Worm (Caenorhabditis elegans) whole organism, L3 larva: ENCODE results near the gene ttr-48.

ENCODE experiments used
- R02D3.7 ChIP-seq: fragments of 150-350 bp; optimal IDR thresholded peaks from 2 replicates; lab custom pipeline; 2014; ENCODE audit warnings: missing biosample characterization, missing genetic modification characterization
- ZK546.5 ChIP-seq: sonication (generic microtip); optimal IDR thresholded peaks from 2 replicates; lab custom pipeline; 2017; ENCODE audit warnings: missing biosample characterization, missing genetic modification characterization
- aly-2 ChIP-seq: fragments of 150-350 bp; optimal IDR thresholded peaks from 2 replicates; lab custom pipeline; 2014; ENCODE audit warnings: missing biosample characterization, missing genetic modification characterization
- ama-1 ChIP-seq: fragments of 150-350 bp; optimal IDR thresholded peaks from 2 replicates; lab custom pipeline; 2018
- ceh-16 ChIP-seq: sonication (generic microtip); optimal IDR thresholded peaks from 2 replicates; lab custom pipeline; 2017; ENCODE audit warnings: missing biosample characterization, missing genetic modification characterization
- ceh-28 ChIP-seq: fragments of 150-350 bp; optimal IDR thresholded peaks from 2 replicates; lab custom pipeline; 2014; ENCODE audit warnings: missing biosample characterization, missing genetic modification reagents, missing genetic modification characterization
- ceh-82 ChIP-seq: fragments of 150-350 bp; optimal IDR thresholded peaks from 2 replicates; lab custom pipeline; 2014; ENCODE audit warnings: missing biosample characterization, missing genetic modification characterization
- ceh-9 ChIP-seq: sonication (generic microtip); optimal IDR thresholded peaks from 2 replicates; lab custom pipeline; 2018; ENCODE audit warnings: missing biosample characterization, missing genetic modification characterization
- egl-27 ChIP-seq: sonication (generic microtip); optimal IDR thresholded peaks from 4 replicates; lab custom pipeline; 2017; ENCODE audit warnings: missing biosample characterization, missing genetic modification reagents, missing genetic modification characterization
- elt-2 ChIP-seq: sonication (generic microtip); optimal IDR thresholded peaks from 2 replicates; lab custom pipeline; 2016; ENCODE audit warnings: missing genetic modification reagents, mild to moderate bottlenecking, missing genetic modification characterization, missing compliant biosample characterization
- elt-3 ChIP-seq, 3 experiments: fragments of 150-350 bp in 1 of 3; sonication (generic microtip) in 2 of 3; optimal IDR thresholded peaks; 2 replicates in 2 of 3; 4 replicates in 1 of 3; lab custom pipeline; 2014 to 2017; ENCODE audit warnings: missing biosample characterization in 3 of 3, missing genetic modification characterization in 3 of 3
- eor-1 ChIP-seq, 2 experiments: fragments of 150-350 bp; optimal IDR thresholded peaks; 2 replicates each; lab custom pipeline; 2014 to 2018; ENCODE audit warnings: missing biosample characterization in 2 of 2, missing genetic modification characterization in 2 of 2
- fkh-10 ChIP-seq: sonication (generic microtip); optimal IDR thresholded peaks from 2 replicates; lab custom pipeline; 2017; ENCODE audit warnings: missing biosample characterization, missing genetic modification reagents, missing genetic modification characterization
- fkh-2 ChIP-seq: fragments of 150-350 bp; optimal IDR thresholded peaks from 2 replicates; lab custom pipeline; 2014; ENCODE audit warnings: missing biosample characterization, missing genetic modification reagents, missing genetic modification characterization
- fos-1 ChIP-seq: fragments of 150-350 bp; optimal IDR thresholded peaks from 2 replicates; lab custom pipeline; 2014; ENCODE audit warnings: missing biosample characterization, missing genetic modification characterization
- hmg-11 ChIP-seq: sonication (generic microtip); optimal IDR thresholded peaks from 2 replicates; lab custom pipeline; 2016; ENCODE audit warnings: missing genetic modification characterization, missing compliant biosample characterization
- jun-1 ChIP-seq: fragments of 150-350 bp; optimal IDR thresholded peaks from 2 replicates; lab custom pipeline; 2014; ENCODE audit warnings: missing biosample characterization, missing genetic modification reagents, missing genetic modification characterization
- lin-15B ChIP-seq: fragments of 150-350 bp; optimal IDR thresholded peaks from 2 replicates; lab custom pipeline; 2014; ENCODE audit warnings: missing biosample characterization, missing genetic modification characterization
- lin-39 ChIP-seq: fragments of 150-350 bp; optimal IDR thresholded peaks from 2 replicates; lab custom pipeline; 2018; ENCODE audit warnings: missing biosample characterization, missing genetic modification reagents, missing genetic modification characterization
- lsy-12 ChIP-seq: sonication (generic microtip); optimal IDR thresholded peaks from 2 replicates; lab custom pipeline; 2016; ENCODE audit warnings: mild to moderate bottlenecking, missing genetic modification characterization, missing compliant biosample characterization
- mml-1 ChIP-seq: fragments of 150-350 bp; sonication (generic microtip); optimal IDR thresholded peaks from 3 replicates; lab custom pipeline; 2014; ENCODE audit warnings: missing biosample characterization, missing genetic modification characterization
- nfya-1 ChIP-seq: sonication (generic microtip); optimal IDR thresholded peaks from 2 replicates; lab custom pipeline; 2017; ENCODE audit warnings: missing genetic modification characterization, mild to moderate bottlenecking, missing compliant biosample characterization, antibody characterized with exemption, moderate library complexity; ENCODE audit not compliant: insufficient read depth
- nhr-11 ChIP-seq: fragments of 150-350 bp; optimal IDR thresholded peaks from 2 replicates; lab custom pipeline; 2014; ENCODE audit warnings: missing biosample characterization, missing genetic modification characterization
- nhr-12 ChIP-seq: fragments of 150-350 bp; optimal IDR thresholded peaks from 2 replicates; lab custom pipeline; 2014; ENCODE audit warnings: missing biosample characterization, missing genetic modification characterization
- nhr-237 ChIP-seq: fragments of 150-350 bp; optimal IDR thresholded peaks from 2 replicates; lab custom pipeline; 2014; ENCODE audit warnings: missing biosample characterization, missing genetic modification characterization
- nhr-25 ChIP-seq: sonication (generic microtip); optimal IDR thresholded peaks from 2 replicates; lab custom pipeline; 2017; ENCODE audit warnings: missing biosample characterization, missing genetic modification characterization
- nhr-43 ChIP-seq: sonication (generic microtip); optimal IDR thresholded peaks from 2 replicates; lab custom pipeline; 2016; ENCODE audit warnings: mild to moderate bottlenecking, missing genetic modification characterization, missing compliant biosample characterization; ENCODE audit not compliant: poor library complexity, severe bottlenecking
- nhr-67 ChIP-seq: fragments of 150-350 bp; optimal IDR thresholded peaks from 2 replicates; lab custom pipeline; 2014; ENCODE audit warnings: missing biosample characterization, missing genetic modification characterization
- nhr-77 ChIP-seq: fragments of 150-350 bp; optimal IDR thresholded peaks from 2 replicates; lab custom pipeline; 2014; ENCODE audit warnings: missing biosample characterization, missing genetic modification characterization
- pha-4 ChIP-seq: fragments of 150-350 bp; optimal IDR thresholded peaks from 2 replicates; lab custom pipeline; 2014; ENCODE audit warnings: missing biosample characterization, missing genetic modification reagents, missing genetic modification characterization
- pqm-1 ChIP-seq: fragments of 150-350 bp; optimal IDR thresholded peaks from 2 replicates; lab custom pipeline; 2017; ENCODE audit warnings: missing biosample characterization, missing genetic modification characterization, inconsistent platforms
- sea-2 ChIP-seq: fragments of 150-350 bp; sonication (generic microtip); optimal IDR thresholded peaks from 4 replicates; lab custom pipeline; 2014; ENCODE audit warnings: missing biosample characterization, missing genetic modification reagents, missing genetic modification characterization
- skn-1 ChIP-seq: fragments of 150-350 bp; optimal IDR thresholded peaks from 2 replicates; lab custom pipeline; 2014; ENCODE audit warnings: missing biosample characterization, missing genetic modification characterization
- snpc-4 ChIP-seq: fragments of 150-350 bp; optimal IDR thresholded peaks from 2 replicates; lab custom pipeline; 2014; ENCODE audit warnings: missing biosample characterization, missing genetic modification characterization
- tbx-2 ChIP-seq: sonication (generic microtip); optimal IDR thresholded peaks from 2 replicates; lab custom pipeline; 2016; ENCODE audit warnings: mild to moderate bottlenecking, missing genetic modification characterization, missing compliant biosample characterization
- unc-39 ChIP-seq: sonication (generic microtip); optimal IDR thresholded peaks from 4 replicates; lab custom pipeline; 2017; ENCODE audit warnings: missing biosample characterization, missing genetic modification characterization
- unc-62 ChIP-seq: fragments of 150-350 bp; sonication (generic microtip); optimal IDR thresholded peaks from 4 replicates; lab custom pipeline; 2014; ENCODE audit warnings: missing biosample characterization, missing genetic modification reagents, missing genetic modification characterization
- zag-1 ChIP-seq: fragments of 150-350 bp; optimal IDR thresholded peaks from 2 replicates; lab custom pipeline; 2014; ENCODE audit warnings: missing biosample characterization, missing genetic modification characterization
- ztf-11 ChIP-seq: fragments of 150-350 bp; optimal IDR thresholded peaks from 2 replicates; lab custom pipeline; 2014; ENCODE audit warnings: missing biosample characterization, missing genetic modification characterization
- ztf-4 ChIP-seq: fragments of 150-350 bp; optimal IDR thresholded peaks from 2 replicates; lab custom pipeline; 2014; ENCODE audit warnings: missing biosample characterization, missing genetic modification characterization

ttr-48 gene

ce11 chrX:3830872-3831271 is 11.4 kb downstream of the ttr-48 start:
- TF ChIP-seq elt-2 = peak; percentile 14
- TF ChIP-seq pha-4 (tag; lab: Kevin White, UChicago) = peak; percentile 45
- no peak for TF ChIP-seq nhr-11 (tag; lab: Kevin White, UChicago)

- TF ChIP-seq jun-1 (tag; lab: Kevin White, UChicago) = peak; percentile 81
- peak; percentile 98 for TF ChIP-seq pqm-1 (tag; lab: Kevin White, UChicago)
- TF ChIP-seq pha-4 (tag; lab: Kevin White, UChicago) = peak; percentile 83
- TF ChIP-seq ceh-16 = no peak
- TF ChIP-seq ZK546.5 (tag; lab: Kevin White, UChicago) = no peak
- TF ChIP-seq skn-1 = peak; percentile 39
- TF ChIP-seq lin-15B (tag; lab: Kevin White, UChicago) = no peak
- TF ChIP-seq ceh-82 (tag; lab: Kevin White, UChicago) = no peak
- TF ChIP-seq egl-27 (tag; lab: Kevin White, UChicago) = peak; percentile 37
- peak; percentile 98 for TF ChIP-seq elt-2
- no peak for TF ChIP-seq nhr-77 (tag; lab: Kevin White, UChicago)
These were observed 12.6 kb downstream of the ttr-48 start for ce11 chrX:3829605-3830004.

- no peak for TF ChIP-seq eor-1 (tag; optimal IDR thresholded peaks at IDR 0.05; lab: Kevin White, UChicago)
- no peak for TF ChIP-seq tbx-2 (tag; lab: Kevin White, UChicago)
- no peak for TF ChIP-seq unc-62 (GFP tag; lab: Kevin White, UChicago)
- no peak for TF ChIP-seq hmg-11 (tag; lab: Kevin White, UChicago)
- TF ChIP-seq lin-39 (tag; lab: Kevin White, UChicago) = peak; percentile 33
- TF ChIP-seq nhr-43 (tag; lab: Kevin White, UChicago) = no peak
These were observed 13.5 kb downstream of the ttr-48 start for ce11 chrX:3828598-3829204.

- TF ChIP-seq hmg-11 (tag; lab: Kevin White, UChicago) (peak; percentile 23), eor-1 (tag; optimal IDR thresholded peaks at IDR 0.05; lab: Kevin White, UChicago) (no peak), aly-2 (tag; lab: Kevin White, UChicago) (no peak), fos-1 (tag; lab: Kevin White, UChicago) (no peak), nhr-237 (tag; lab: Kevin White, UChicago) (no peak), fkh-10 (GFP tag; lab: Kevin White, UChicago) (peak; percentile 59), sea-2 (GFP tag; lab: Kevin White, UChicago) (no peak), mml-1 (tag; lab: Kevin White, UChicago) (no peak), ztf-11 (no peak), nhr-12 (tag; lab: Kevin White, UChicago) (no peak), R02D3.7 (no peak), ceh-16 (no peak), unc-39 (tag; lab: Kevin White, UChicago) (no peak), lsy-12 (tag; lab: Kevin White, UChicago) (no peak)
These were observed 14.9 kb downstream of the ttr-48 start for ce11 chrX:3827311-3827710.

- TF ChIP-seq ztf-4 (no peak), fkh-2 (tag; lab: Kevin White, UChicago) (no peak), elt-3 (tag; optimal IDR thresholded peaks at IDR 0.05; lab: Kevin White, UChicago) (no peak), nhr-77 (tag; lab: Kevin White, UChicago) (no peak)
- TF ChIP-seq, all 47 proteins: peak for 0
These were observed 15.4 kb downstream of the ttr-48 start, which contains the start of gene fkh-9 for ce11 chrX:3826863-3827262. Gene fkh-9 (minus strand): TSS chrX:3826963.

ce11 chrX:3826172-3826571 is 16.1 kb downstream of the ttr-48 start:
- no peak for TF ChIP-seq ceh-82 (tag; lab: Kevin White, UChicago)
- TF ChIP-seq ceh-28 (tag; lab: Kevin White, UChicago) = no peak
- no peak for TF ChIP-seq ceh-9 (tag; lab: Kevin White, UChicago)
- no peak for TF ChIP-seq fos-1 (tag; lab: Kevin White, UChicago)
- peak; percentile 9 for TF ChIP-seq nfya-1 (tag; lab: Kevin White, UChicago)
- TF ChIP-seq ztf-4 = no peak
- TF ChIP-seq fkh-10 (GFP tag; lab: Kevin White, UChicago) = no peak
- TF ChIP-seq elt-2 = peak; percentile 44
- TF ChIP-seq ztf-11 = no peak
- TF ChIP-seq zag-1 = no peak
- peak; percentile 94 for TF ChIP-seq pha-4 (tag; lab: Kevin White, UChicago)
- TF ChIP-seq snpc-4 = no peak
- TF ChIP-seq nhr-11 (tag; lab: Kevin White, UChicago) = no peak
- TF ChIP-seq nhr-12 (tag; lab: Kevin White, UChicago) = no peak
- TF ChIP-seq nhr-25 (tag; lab: Kevin White, UChicago) = no peak
- no peak for TF ChIP-seq ZK546.5 (tag; lab: Kevin White, UChicago)
- TF ChIP-seq eor-1 (tag; optimal IDR thresholded peaks at IDR 0.05; lab: Kevin White, UChicago) = no peak
- no peak for TF ChIP-seq unc-39 (tag; lab: Kevin White, UChicago)
- no peak for TF ChIP-seq lin-39 (tag; lab: Kevin White, UChicago)
- TF ChIP-seq ama-1 (lab: Kevin White, UChicago) = no peak
- TF ChIP-seq fkh-2 (tag; lab: Kevin White, UChicago) = no peak
- no peak for TF ChIP-seq nhr-67
- no peak for TF ChIP-seq elt-3 (tag; optimal IDR thresholded peaks at IDR 0.05; lab: Kevin White, UChicago)
- TF ChIP-seq, all 47 proteins: peak for 3
